Fruit fly (Drosophila melanogaster) whole organism, embryonic: ENCODE results near the gene sloth1.

ENCODE experiments used
- Antp ChIP-seq: fragments of 200-800 bp; sonication (Bioruptor generic); optimal IDR thresholded peaks from 3 replicates; lab custom pipeline; 2016; ENCODE audit warnings: missing biosample characterization, missing genetic modification characterization
- B-H2 ChIP-seq: fragments of 200-800 bp; sonication (Bioruptor generic); optimal IDR thresholded peaks from 2 replicates; lab custom pipeline; 2018; ENCODE audit warnings: missing biosample characterization, mild to moderate bottlenecking, missing genetic modification characterization
- Bgb ChIP-seq: fragments of 200-800 bp; sonication (Bioruptor generic); IDR thresholded peaks from 2 replicates; pipeline ENCODE4 v1.3.6; 2022; ENCODE audit warnings: missing biosample characterization, missing genetic modification characterization; ENCODE audit not compliant: partially characterized antibody
- CG10267 ChIP-seq: fragments of 200-800 bp; sonication (Bioruptor generic); optimal IDR thresholded peaks from 2 replicates; lab custom pipeline; 2018; ENCODE audit warnings: missing biosample characterization, mild to moderate bottlenecking, missing genetic modification characterization, moderate library complexity
- CG10543 ChIP-seq: fragments of 200-800 bp; sonication (Bioruptor generic); optimal IDR thresholded peaks from 3 replicates; lab custom pipeline; 2017; ENCODE audit warnings: missing biosample characterization, mild to moderate bottlenecking, missing genetic modification characterization, moderate library complexity
- CG11723 ChIP-seq: fragments of 200-800 bp; sonication (Bioruptor generic); optimal IDR thresholded peaks from 2 replicates; lab custom pipeline; 2017; ENCODE audit warnings: missing biosample characterization, mild to moderate bottlenecking, missing genetic modification characterization
- CG14710 ChIP-seq: fragments of 200-800 bp; sonication (Bioruptor generic); optimal IDR thresholded peaks from 3 replicates; lab custom pipeline; 2019; ENCODE audit warnings: missing biosample characterization, mild to moderate bottlenecking, missing genetic modification characterization, moderate library complexity
- CG15601 ChIP-seq: fragments of 200-800 bp; sonication (Bioruptor generic); optimal IDR thresholded peaks from 3 replicates; lab custom pipeline; 2019; ENCODE audit warnings: missing biosample characterization, mild to moderate bottlenecking, missing genetic modification characterization, moderate library complexity
- CG17359 ChIP-seq: fragments of 200-800 bp; sonication (Bioruptor generic); optimal IDR thresholded peaks from 3 replicates; lab custom pipeline; 2018; ENCODE audit warnings: missing biosample characterization, mild to moderate bottlenecking, missing genetic modification characterization, moderate library complexity
- CG17912 ChIP-seq: fragments of 200-800 bp; sonication (Bioruptor generic); optimal IDR thresholded peaks from 2 replicates; lab custom pipeline; 2018; ENCODE audit warnings: missing biosample characterization, mild to moderate bottlenecking, missing genetic modification characterization
- CG1792 ChIP-seq: fragments of 200-800 bp; sonication (Bioruptor generic); optimal IDR thresholded peaks from 2 replicates; lab custom pipeline; 2016; ENCODE audit warnings: missing biosample characterization, missing genetic modification characterization
- CG5180 ChIP-seq: fragments of 200-800 bp; sonication (Bioruptor generic); optimal IDR thresholded peaks from 3 replicates; lab custom pipeline; 2017; ENCODE audit warnings: missing biosample characterization, missing genetic modification characterization, mild to moderate bottlenecking, moderate library complexity, missing genetic modification reagents
- CG6272 ChIP-seq: fragments of 200-800 bp; sonication (Bioruptor generic); IDR thresholded peaks from 2 replicates; pipeline ENCODE4 v1.3.6; 2022; ENCODE audit warnings: missing biosample characterization, missing genetic modification characterization
- CG6683 ChIP-seq: fragments of 200-800 bp; sonication (Bioruptor generic); optimal IDR thresholded peaks from 2 replicates; lab custom pipeline; 2017; ENCODE audit warnings: missing biosample characterization, mild to moderate bottlenecking, missing genetic modification characterization, missing genetic modification reagents
- CG7271 ChIP-seq: fragments of 200-800 bp; sonication (Bioruptor generic); optimal IDR thresholded peaks from 2 replicates; lab custom pipeline; 2018; ENCODE audit warnings: missing biosample characterization, mild to moderate bottlenecking, missing genetic modification characterization, moderate library complexity
- CG7357 ChIP-seq: fragments of 200-800 bp; sonication (Bioruptor generic); IDR thresholded peaks from 3 replicates; pipeline ENCODE4 v1.3.6; 2022; ENCODE audit warnings: missing biosample characterization, missing genetic modification characterization
- CG9797 ChIP-seq: fragments of 200-800 bp; sonication (Bioruptor generic); optimal IDR thresholded peaks from 3 replicates; lab custom pipeline; 2018; ENCODE audit warnings: missing biosample characterization, mild to moderate bottlenecking, missing genetic modification characterization
- Dek ChIP-seq: fragments of 200-800 bp; sonication (Bioruptor generic); optimal IDR thresholded peaks from 3 replicates; lab custom pipeline; 2019; ENCODE audit warnings: missing biosample characterization, mild to moderate bottlenecking, missing genetic modification characterization, moderate library complexity
- Dip2 ChIP-seq: fragments of 200-800 bp; sonication (Bioruptor generic); IDR thresholded peaks from 2 replicates; pipeline ENCODE4 v1.3.6; 2022; ENCODE audit warnings: missing biosample characterization, missing genetic modification characterization
- Dll ChIP-seq: fragments of 200-800 bp; sonication (Bioruptor generic); IDR thresholded peaks from 4 replicates; pipeline ENCODE4 v1.3.6; 2022; ENCODE audit warnings: missing biosample characterization, missing genetic modification characterization; ENCODE audit not compliant: partially characterized antibody
- Doc2 ChIP-seq: fragments of 200-800 bp; sonication (Bioruptor generic); IDR thresholded peaks from 2 replicates; pipeline ENCODE4 v1.3.6; 2022; ENCODE audit warnings: missing biosample characterization, missing genetic modification characterization
- ERR ChIP-seq: fragments of 200-800 bp; sonication (Bioruptor generic); optimal IDR thresholded peaks from 2 replicates; lab custom pipeline; 2016; ENCODE audit warnings: missing biosample characterization, missing genetic modification characterization
- Fer1 ChIP-seq: fragments of 200-800 bp; sonication (Bioruptor generic); optimal IDR thresholded peaks from 2 replicates; lab custom pipeline; 2017; ENCODE audit warnings: missing biosample characterization, mild to moderate bottlenecking, missing genetic modification characterization
- HLH4C ChIP-seq: fragments of 200-800 bp; sonication (Bioruptor generic); IDR thresholded peaks from 3 replicates; pipeline ENCODE4 v1.3.6; 2022; ENCODE audit warnings: missing biosample characterization, missing genetic modification characterization; ENCODE audit not compliant: partially characterized antibody
- Hey ChIP-seq: fragments of 200-800 bp; sonication (Bioruptor generic); optimal IDR thresholded peaks from 3 replicates; lab custom pipeline; 2018; ENCODE audit warnings: missing biosample characterization, mild to moderate bottlenecking, missing genetic modification characterization
- HmgZ ChIP-seq: fragments of 200-800 bp; sonication (Bioruptor generic); optimal IDR thresholded peaks from 2 replicates; lab custom pipeline; 2018; ENCODE audit warnings: missing biosample characterization, mild to moderate bottlenecking, missing genetic modification characterization
- Hr3 ChIP-seq: fragments of 200-800 bp; sonication (Bioruptor generic); optimal IDR thresholded peaks from 3 replicates; lab custom pipeline; 2016; ENCODE audit warnings: missing biosample characterization, missing genetic modification characterization
- Lpt ChIP-seq: fragments of >200 bp; optimal IDR thresholded peaks from 2 replicates; lab custom pipeline; 2018; ENCODE audit warnings: missing biosample characterization, missing genetic modification characterization
- Spps ChIP-seq: fragments of 200-800 bp; sonication (Bioruptor generic); optimal IDR thresholded peaks from 2 replicates; lab custom pipeline; 2018; ENCODE audit warnings: missing biosample characterization, mild to moderate bottlenecking, missing genetic modification characterization
- Xbp1 ChIP-seq: fragments of 200-800 bp; sonication (Bioruptor generic); optimal IDR thresholded peaks from 3 replicates; lab custom pipeline; 2016; ENCODE audit warnings: missing biosample characterization, mild to moderate bottlenecking, missing genetic modification characterization
- cas ChIP-seq: fragments of 200-800 bp; sonication (Bioruptor generic); IDR thresholded peaks from 2 replicates; pipeline ENCODE4 v1.3.6; 2022; ENCODE audit warnings: missing biosample characterization, missing genetic modification characterization
- caup ChIP-seq: fragments of 200-800 bp; sonication (Bioruptor generic); optimal IDR thresholded peaks from 3 replicates; lab custom pipeline; 2017; ENCODE audit warnings: missing biosample characterization, mild to moderate bottlenecking, missing genetic modification characterization, moderate library complexity; ENCODE audit not compliant: severe bottlenecking
- chinmo ChIP-seq: fragments of 200-800 bp; sonication (Bioruptor generic); IDR thresholded peaks from 4 replicates; pipeline ENCODE4 v1.3.6; 2022; ENCODE audit warnings: missing biosample characterization, missing genetic modification characterization; ENCODE audit not compliant: partially characterized antibody
- croc ChIP-seq: fragments of 200-800 bp; sonication (Bioruptor generic); conservative IDR thresholded peaks from 3 replicates; pipeline ENCODE4 v1.3.6; 2022; ENCODE audit warnings: missing biosample characterization, missing genetic modification characterization
- dimm ChIP-seq: fragments of 200-800 bp; sonication (Bioruptor generic); IDR thresholded peaks from 2 replicates; pipeline ENCODE4 v1.3.6; 2022; ENCODE audit warnings: missing biosample characterization, missing genetic modification characterization
- h ChIP-seq: fragments of >200 bp; optimal IDR thresholded peaks from 2 replicates; lab custom pipeline; 2017
- her ChIP-seq: fragments of 200-800 bp; sonication (Bioruptor generic); optimal IDR thresholded peaks from 2 replicates; lab custom pipeline; 2016; ENCODE audit warnings: missing biosample characterization, missing genetic modification characterization
- luna ChIP-seq: fragments of 200-800 bp; sonication (Bioruptor generic); optimal IDR thresholded peaks from 2 replicates; lab custom pipeline; 2016; ENCODE audit warnings: missing biosample characterization, missing genetic modification characterization
- onecut ChIP-seq: fragments of 200-800 bp; sonication (Bioruptor generic); IDR thresholded peaks from 2 replicates; pipeline ENCODE4 v1.3.6; 2022; ENCODE audit warnings: missing biosample characterization, missing genetic modification characterization
- p53 ChIP-seq: fragments of 200-800 bp; sonication (Bioruptor generic); optimal IDR thresholded peaks from 2 replicates; lab custom pipeline; 2016; ENCODE audit warnings: missing biosample characterization, missing genetic modification characterization
- pnt ChIP-seq: fragments of 200-800 bp; sonication (Bioruptor generic); optimal IDR thresholded peaks from 3 replicates; lab custom pipeline; 2016; ENCODE audit warnings: missing biosample characterization, missing genetic modification characterization
- rib ChIP-seq: fragments of 200-800 bp; sonication (Bioruptor generic); IDR thresholded peaks from 2 replicates; pipeline ENCODE4 v1.3.6; 2022; ENCODE audit warnings: missing biosample characterization, missing genetic modification characterization
- salm ChIP-seq: fragments of 200-800 bp; sonication (Bioruptor generic); optimal IDR thresholded peaks from 2 replicates; lab custom pipeline; 2018; ENCODE audit warnings: missing biosample characterization, mild to moderate bottlenecking, missing genetic modification characterization
- sisA ChIP-seq: fragments of 200-800 bp; sonication (Bioruptor generic); IDR thresholded peaks from 2 replicates; pipeline ENCODE4 v1.3.6; 2022; ENCODE audit warnings: missing biosample characterization, missing genetic modification characterization
- sna ChIP-seq: fragments of 200-800 bp; sonication (Bioruptor generic); IDR thresholded peaks from 2 replicates; pipeline ENCODE4 v1.3.6; 2022; ENCODE audit warnings: missing biosample characterization, missing genetic modification characterization; ENCODE audit not compliant: partially characterized antibody
- ssp ChIP-seq: fragments of 200-800 bp; sonication (Bioruptor generic); IDR thresholded peaks from 2 replicates; pipeline ENCODE4 v1.3.6; 2022; ENCODE audit warnings: missing biosample characterization, missing genetic modification characterization
- tio ChIP-seq: fragments of 200-800 bp; sonication (Bioruptor generic); optimal IDR thresholded peaks from 2 replicates; lab custom pipeline; 2017; ENCODE audit warnings: missing biosample characterization, missing genetic modification characterization, inconsistent platforms
- vvl ChIP-seq: fragments of 200-800 bp; sonication (Bioruptor generic); IDR thresholded peaks from 2 replicates; pipeline ENCODE4 v1.3.6; 2022; ENCODE audit warnings: missing biosample characterization, missing genetic modification characterization
- yki ChIP-seq: fragments of >200 bp; optimal IDR thresholded peaks from 3 replicates; lab custom pipeline; 2018
- zen2 ChIP-seq: fragments of 200-800 bp; sonication (Bioruptor generic); IDR thresholded peaks from 3 replicates; pipeline ENCODE4 v1.3.6; 2022; ENCODE audit warnings: missing biosample characterization, missing genetic modification characterization; ENCODE audit not compliant: partially characterized antibody

The sloth1 gene

dm6 chrX:7014931-7015428 is 3.8 kb downstream of the sloth1 start (continued):
- peak; percentile 79; the same call in 2 of the 4 replicates for TF ChIP-seq chinmo (GFP tag; lab: Robert Waterston, UW)
- no peak for TF ChIP-seq Spps (tag; lab: Kevin White, UChicago)
- peak; percentile 68 for TF ChIP-seq Antp
- peak; percentile 27 for TF ChIP-seq p53 (GFP tag; lab: Kevin White, UChicago)
- TF ChIP-seq salm (tag; lab: Kevin White, UChicago), result peak; percentile 8
- peak; percentile 85 for TF ChIP-seq Bgb
- TF ChIP-seq Xbp1 (GFP tag; lab: Kevin White, UChicago), result peak; percentile 51
- no peak for TF ChIP-seq Hey (tag; lab: Kevin White, UChicago)
- no peak for TF ChIP-seq CG6683 (GFP tag; lab: Kevin White, UChicago)
- peak; percentile 74 for TF ChIP-seq vvl (GFP tag; lab: Robert Waterston, UW)
- TF ChIP-seq Dll (GFP tag; lab: Robert Waterston, UW), result peak; percentile 71
- no peak for TF ChIP-seq h
- no peak for TF ChIP-seq CG11723
- no peak for TF ChIP-seq CG7271
- peak; percentile 31; the same call in 1 of the 2 replicates for TF ChIP-seq CG6272 (GFP tag; lab: Robert Waterston, UW)
- peak; percentile 21 for TF ChIP-seq her (GFP tag; lab: Kevin White, UChicago)
- TF ChIP-seq cas (GFP tag; lab: Robert Waterston, UW), result no peak
- peak; percentile 30 for TF ChIP-seq pnt (GFP tag; lab: Kevin White, UChicago)
- TF ChIP-seq CG10543 (GFP tag; lab: Kevin White, UChicago), result peak; percentile 21
- peak; percentile 23 for TF ChIP-seq tio (GFP tag; lab: Kevin White, UChicago)
- no peak for TF ChIP-seq CG5180 (GFP tag; lab: Kevin White, UChicago)
- TF ChIP-seq Hr3 (GFP tag; lab: Kevin White, UChicago), result peak; percentile 10
- peak; percentile 52; the same call in 1 of the 2 replicates for TF ChIP-seq rib (GFP tag; lab: Robert Waterston, UW)
- peak; percentile 52 for TF ChIP-seq B-H2 (GFP tag; lab: Kevin White, UChicago)
- no peak for TF ChIP-seq Lpt
- peak; percentile 41 for TF ChIP-seq CG10267 (tag; lab: Kevin White, UChicago)
- peak; percentile 41 for TF ChIP-seq Fer1
- peak; percentile 4 for TF ChIP-seq luna (GFP tag; lab: Kevin White, UChicago)
- TF ChIP-seq Dip2 (GFP tag; lab: Robert Waterston, UW), result peak; percentile 93
- TF ChIP-seq croc (GFP tag; lab: Robert Waterston, UW), result peak; percentile 18; the same call in 1 of the 3 replicates
- TF ChIP-seq CG1792 (GFP tag; lab: Kevin White, UChicago), result no peak
- peak; percentile 38 for TF ChIP-seq ERR (GFP tag; lab: Kevin White, UChicago)
- peak; percentile 57 for TF ChIP-seq HmgZ (tag; lab: Kevin White, UChicago)
- TF ChIP-seq CG7357 (GFP tag; lab: Robert Waterston, UW), result no peak
- TF ChIP-seq caup (GFP tag; lab: Kevin White, UChicago), result peak; percentile 32
- peak; percentile 20 for TF ChIP-seq CG15601 (tag; lab: Kevin White, UChicago)
- peak; percentile 21 for TF ChIP-seq CG17912 (GFP tag; lab: Kevin White, UChicago)
- no peak for TF ChIP-seq ssp (GFP tag; lab: Robert Waterston, UW)
- TF ChIP-seq CG9797, result no peak
- TF ChIP-seq Doc2 (GFP tag; lab: Robert Waterston, UW), result no peak
- TF ChIP-seq zen2 (GFP tag; lab: Robert Waterston, UW), result peak; percentile 52; the same call in 2 of the 3 replicates
- peak; percentile 46 for TF ChIP-seq CG14710
- TF ChIP-seq onecut (GFP tag; lab: Robert Waterston, UW), result peak; percentile 60
- no peak for TF ChIP-seq dimm (GFP tag; lab: Robert Waterston, UW)
- TF ChIP-seq sisA (GFP tag; lab: Robert Waterston, UW), result peak; percentile 32; the same call in 1 of the 2 replicates
- peak; percentile 35 for TF ChIP-seq Dek (tag; lab: Kevin White, UChicago)
- TF ChIP-seq sna (GFP tag; lab: Robert Waterston, UW), result peak; percentile 45; the same call in 1 of the 2 replicates
- TF ChIP-seq yki (lab: Kevin White, UChicago), result no peak
- peak; percentile 34 for TF ChIP-seq CG17359 (tag; lab: Kevin White, UChicago)
- no peak for TF ChIP-seq HLH4C (GFP tag; lab: Robert Waterston, UW)
